Fruit fly (Drosophila melanogaster): Measurements from ENCODE around the gene Cyp313a2.
A peak's percentile ranks its signal among the peaks of the same experiment; 100 is the strongest.

dm6 chr3R:12279019-12279418, 42.3 kb upstream of the Cyp313a2 start:
- TF ChIP-seq CG8478 (optimal IDR thresholded peaks at IDR 0.05) = peak; percentile 36
- no peak for TF ChIP-seq Dll (optimal IDR thresholded peaks at IDR 0.05)

All from whole organism.